Worm (Caenorhabditis elegans): ENCODE data around the gene srbc-11.

srbc-11 gene

DNA sequence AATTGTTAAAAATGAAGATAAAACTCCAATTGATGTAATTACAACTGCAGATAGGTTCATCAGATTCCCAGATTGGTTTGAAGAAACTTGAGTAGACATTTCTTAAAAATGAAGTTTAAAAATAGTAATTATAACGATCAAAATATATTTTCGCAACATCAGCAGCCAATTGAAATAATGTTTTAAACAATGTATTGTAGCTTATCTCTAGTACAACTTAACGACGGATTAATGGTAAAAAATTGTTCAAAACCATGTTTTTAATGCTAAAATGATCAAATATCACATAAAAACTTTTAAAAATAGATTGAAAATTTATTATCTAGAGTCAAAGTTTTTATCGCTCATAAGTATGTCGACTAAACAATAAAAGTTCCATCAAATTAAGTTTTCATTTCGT, at the start of gene srbc-11:
Gene srbc-11, minus strand, starts transcription at position 101 of the 400 bp plus-strand sequence.
- TF ChIP-seq ztf-11 (tag; optimal IDR thresholded peaks at IDR 0.05) (no peak), mls-2 (tag; optimal IDR thresholded peaks at IDR 0.05) (no peak), ceh-39 (tag; optimal IDR thresholded peaks at IDR 0.05) (no peak), hlh-1 (tag; optimal IDR thresholded peaks at IDR 0.05) (no peak), zip-8 (tag; optimal IDR thresholded peaks at IDR 0.05) (no peak), lsy-2 (tag; optimal IDR thresholded peaks at IDR 0.05) (no peak), unc-62 (GFP tag; optimal IDR thresholded peaks at IDR 0.05) (no peak), mab-5 (tag; optimal IDR thresholded peaks at IDR 0.05) (no peak), tbx-8 (GFP tag; optimal IDR thresholded peaks at IDR 0.05) (no peak), nhr-237 (tag; optimal IDR thresholded peaks at IDR 0.05) (no peak), bed-3 (GFP tag; optimal IDR thresholded peaks at IDR 0.05) (no peak), cnd-1 (tag; optimal IDR thresholded peaks at IDR 0.05) (no peak), lin-13 (tag; optimal IDR thresholded peaks at IDR 0.05) (no peak), pha-4 (tag; optimal IDR thresholded peaks at IDR 0.05) (no peak), flh-1 (GFP tag; optimal IDR thresholded peaks at IDR 0.05) (no peak), nhr-76 (tag; optimal IDR thresholded peaks at IDR 0.05) (no peak), nhr-2 (tag; optimal IDR thresholded peaks at IDR 0.05) (no peak), ham-2 (GFP tag; optimal IDR thresholded peaks at IDR 0.05) (no peak), mep-1 (tag; optimal IDR thresholded peaks at IDR 0.05) (no peak)

DNA sequence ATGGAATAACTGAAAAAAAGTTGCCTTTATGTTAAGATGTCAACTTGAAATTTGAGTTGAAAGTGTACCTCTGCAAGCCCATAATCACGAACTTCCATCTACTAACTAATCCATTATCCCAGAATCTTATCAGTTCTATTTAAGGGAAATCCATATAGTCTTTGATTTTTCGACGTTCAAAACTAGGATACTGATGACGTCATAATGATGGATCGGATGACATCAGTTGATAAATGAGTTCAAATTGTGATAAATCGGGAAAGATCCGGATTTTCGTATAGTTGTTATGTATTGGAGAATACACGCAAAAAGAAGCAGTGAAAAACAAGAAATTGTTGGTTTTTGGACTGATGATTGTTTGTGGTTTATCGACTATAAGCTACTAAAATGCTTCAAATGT, 48.6 kb upstream of the srbc-11 start:
- TF ChIP-seq unc-120 (tag; optimal IDR thresholded peaks at IDR 0.05; ENCODE audit: poor library complexity, severe bottlenecking) (no peak), sem-2 (GFP tag; optimal IDR thresholded peaks at IDR 0.05) (no peak), mab-5 (tag; optimal IDR thresholded peaks at IDR 0.05) (no peak), bed-3 (GFP tag; optimal IDR thresholded peaks at IDR 0.05) (no peak), unc-62 (GFP tag; optimal IDR thresholded peaks at IDR 0.05) (no peak), pha-4 (tag; optimal IDR thresholded peaks at IDR 0.05) (no peak), zip-8 (tag; optimal IDR thresholded peaks at IDR 0.05) (peak; percentile 92)

DNA sequence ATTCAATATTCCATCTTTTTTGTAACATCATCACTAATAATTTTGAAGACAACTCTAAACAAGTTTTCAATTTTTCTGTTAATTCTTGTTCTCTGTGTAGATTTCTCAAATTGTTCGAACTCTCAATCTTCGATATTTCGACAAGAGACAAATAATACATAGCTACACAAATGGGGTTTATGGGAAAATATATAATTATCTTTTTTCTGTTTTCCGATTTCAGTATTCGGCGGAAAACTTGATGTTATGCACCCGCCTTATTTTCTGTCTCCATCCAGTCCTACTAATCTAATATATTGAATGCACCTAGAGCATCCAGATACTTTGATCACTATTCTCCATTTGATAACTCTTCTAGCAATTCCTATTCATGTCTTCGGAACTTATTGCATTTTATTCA, 43.9 kb upstream of the srbc-11 start, which contains the start of gene srh-268:
Gene srh-268, plus strand, starts transcription at position 301 of the 400 bp plus-strand sequence.
- TF ChIP-seq flh-1 (GFP tag; optimal IDR thresholded peaks at IDR 0.05) (no peak), nhr-2 (tag; optimal IDR thresholded peaks at IDR 0.05) (no peak), ces-1 (GFP tag; optimal IDR thresholded peaks at IDR 0.05) (no peak), zip-8 (tag; optimal IDR thresholded peaks at IDR 0.05) (no peak), blmp-1 (tag; optimal IDR thresholded peaks at IDR 0.05) (no peak), nhr-28 (tag; optimal IDR thresholded peaks at IDR 0.05) (no peak), nhr-237 (tag; optimal IDR thresholded peaks at IDR 0.05) (no peak), mab-5 (tag; optimal IDR thresholded peaks at IDR 0.05) (no peak), mep-1 (tag; optimal IDR thresholded peaks at IDR 0.05) (no peak), M03D4.4 (tag; optimal IDR thresholded peaks at IDR 0.05) (no peak), ztf-11 (tag; optimal IDR thresholded peaks at IDR 0.05) (no peak), unc-62 (GFP tag; optimal IDR thresholded peaks at IDR 0.05) (no peak), unc-120 (tag; optimal IDR thresholded peaks at IDR 0.05; ENCODE audit: poor library complexity, severe bottlenecking) (no peak), lin-32 (GFP tag; optimal IDR thresholded peaks at IDR 0.05) (no peak), mls-2 (tag; optimal IDR thresholded peaks at IDR 0.05) (no peak), ham-2 (GFP tag; optimal IDR thresholded peaks at IDR 0.05) (no peak), drap-1 (GFP tag; optimal IDR thresholded peaks at IDR 0.05) (no peak), cnd-1 (tag; optimal IDR thresholded peaks at IDR 0.05) (no peak), snpc-4 (tag; optimal IDR thresholded peaks at IDR 0.05) (no peak)

DNA sequence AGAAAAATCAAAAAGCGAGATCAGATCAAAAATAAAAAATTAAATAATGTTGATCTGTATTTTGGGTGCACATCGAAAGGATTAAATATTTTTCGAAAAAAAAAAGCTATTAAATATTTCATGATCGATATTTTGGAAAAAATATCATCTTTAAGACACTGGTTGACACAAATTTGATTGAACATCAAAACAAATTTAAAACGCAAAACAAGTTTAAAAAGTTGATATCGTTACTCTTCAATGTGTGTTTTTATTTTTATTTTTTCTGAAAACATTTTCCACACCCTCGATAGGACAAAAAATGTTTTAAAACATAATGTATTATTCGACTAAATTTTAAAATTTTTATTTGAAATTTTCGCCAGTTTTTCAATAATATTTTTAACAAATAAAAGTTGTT, 42.9 kb upstream of the srbc-11 start, which contains the start of gene C54F6.12:
Gene C54F6.12, minus strand, starts transcription at position 101 of the 400 bp plus-strand sequence.
- no peak for TF ChIP-seq ztf-11 (tag; optimal IDR thresholded peaks at IDR 0.05)
- TF ChIP-seq mep-1 (tag; optimal IDR thresholded peaks at IDR 0.05) = no peak
- TF ChIP-seq bed-3 (GFP tag; optimal IDR thresholded peaks at IDR 0.05) = no peak
- no peak for TF ChIP-seq snpc-4 (tag; optimal IDR thresholded peaks at IDR 0.05)
- no peak for TF ChIP-seq pha-4 (tag; optimal IDR thresholded peaks at IDR 0.05)
- no peak for TF ChIP-seq mab-5 (tag; optimal IDR thresholded peaks at IDR 0.05)
- no peak for TF ChIP-seq unc-120 (tag; optimal IDR thresholded peaks at IDR 0.05; ENCODE audit: poor library complexity, severe bottlenecking)
- TF ChIP-seq nhr-2 (tag; optimal IDR thresholded peaks at IDR 0.05) = no peak

DNA sequence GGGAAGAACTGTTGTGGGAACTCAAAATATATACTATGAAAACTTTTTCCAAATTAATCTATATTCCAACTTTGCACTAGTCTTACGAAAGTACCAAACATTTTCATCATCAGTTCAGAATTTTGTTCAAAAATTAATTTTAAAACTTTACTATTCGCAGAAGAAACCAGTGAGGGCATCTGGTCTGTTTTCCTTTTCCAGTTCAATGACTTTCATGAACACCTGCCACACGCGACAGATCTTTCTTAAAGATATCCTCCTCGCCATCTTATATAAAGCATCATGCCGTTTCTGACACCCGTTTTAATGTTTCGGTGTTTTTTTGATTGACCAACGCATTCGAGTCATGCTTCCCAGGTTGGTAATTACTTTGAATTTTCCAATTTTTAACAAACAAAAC, 37.9 kb upstream of the srbc-11 start, which contains the start of gene C54F6.3:
Gene C54F6.3, plus strand, starts transcription at position 301 of the 400 bp plus-strand sequence.
- TF ChIP-seq hlh-1 (tag; optimal IDR thresholded peaks at IDR 0.05) (no peak), zip-8 (tag; optimal IDR thresholded peaks at IDR 0.05) (no peak), elt-1 (tag; optimal IDR thresholded peaks at IDR 0.05; ENCODE audit: borderline replicate concordance, insufficient read depth) (no peak), mls-2 (tag; optimal IDR thresholded peaks at IDR 0.05) (no peak), blmp-1 (tag; optimal IDR thresholded peaks at IDR 0.05) (no peak), nhr-28 (tag; optimal IDR thresholded peaks at IDR 0.05) (no peak), nhr-2 (tag; optimal IDR thresholded peaks at IDR 0.05) (no peak), tbx-8 (GFP tag; optimal IDR thresholded peaks at IDR 0.05) (no peak), drap-1 (GFP tag; optimal IDR thresholded peaks at IDR 0.05) (no peak), nhr-76 (tag; optimal IDR thresholded peaks at IDR 0.05) (no peak), ces-1 (GFP tag; optimal IDR thresholded peaks at IDR 0.05) (no peak), pha-4 (tag; optimal IDR thresholded peaks at IDR 0.05) (no peak), flh-1 (GFP tag; optimal IDR thresholded peaks at IDR 0.05) (no peak), snpc-4 (tag; optimal IDR thresholded peaks at IDR 0.05) (no peak), lin-13 (tag; optimal IDR thresholded peaks at IDR 0.05) (no peak), ham-2 (GFP tag; optimal IDR thresholded peaks at IDR 0.05) (no peak), sptf-1 (tag; optimal IDR thresholded peaks at IDR 0.05) (no peak)
